Worm (Caenorhabditis elegans): ENCODE data around the gene cal-4.

Gene cal-4

ce11 chrIV:10521106-10521505 is at the start of gene cal-4:
TSS of gene cal-4 (plus strand) at chrIV:10521406.
- TF ChIP-seq lin-14 (GFP tag; optimal IDR thresholded peaks at IDR 0.05): peak; percentile 9
- no peak for TF ChIP-seq ceh-82 (tag; optimal IDR thresholded peaks at IDR 0.05)

DNA sequence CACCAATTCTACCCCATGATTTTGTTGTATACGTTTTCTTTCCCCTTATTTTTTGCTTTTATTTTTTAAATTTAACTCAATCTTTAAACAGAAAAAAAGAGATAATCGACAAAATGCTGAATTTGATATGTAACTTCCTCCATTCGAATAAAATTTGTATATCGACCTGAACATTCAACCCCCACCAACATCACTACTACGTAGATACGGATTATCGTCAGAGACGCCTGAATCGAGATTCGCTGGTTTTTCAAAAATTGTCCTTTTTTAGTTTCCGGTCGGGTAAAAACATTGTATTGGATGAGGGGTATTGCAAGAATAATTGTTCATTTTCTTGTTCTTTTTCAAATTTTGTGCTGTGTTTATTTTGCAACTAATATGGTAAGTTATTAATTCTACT is 48.7 kb upstream of the cal-4 start, which contains the start of gene bgnt-1.1:
Gene bgnt-1.1 (plus strand): TSS at position 301 of the 400 bp plus-strand sequence.
- no peak for TF ChIP-seq aly-2 (tag; optimal IDR thresholded peaks at IDR 0.05)

ce11 chrIV:10475234-10475633 is 46.0 kb upstream of the cal-4 start:
- TF ChIP-seq Y116A8C.19 (tag; optimal IDR thresholded peaks at IDR 0.05; ENCODE audit: borderline replicate concordance) (no peak), unc-62 (GFP tag; optimal IDR thresholded peaks at IDR 0.05) (no peak), nhr-19 (GFP tag; conservative IDR thresholded peaks at IDR 0.05) (no peak), fkh-10 (GFP tag; optimal IDR thresholded peaks at IDR 0.05) (no peak), tlp-1 (tag; optimal IDR thresholded peaks at IDR 0.05) (no peak), mdl-1 (tag; optimal IDR thresholded peaks at IDR 0.05) (no peak), fos-1 (tag; optimal IDR thresholded peaks at IDR 0.05) (no peak), snpc-4 (tag; optimal IDR thresholded peaks at IDR 0.05) (no peak), C34B4.2 (tag; optimal IDR thresholded peaks at IDR 0.05) (no peak), nhr-77 (tag; optimal IDR thresholded peaks at IDR 0.05) (no peak), pag-3 (tag; optimal IDR thresholded peaks at IDR 0.05; ENCODE audit: borderline replicate concordance, insufficient read depth) (no peak), lin-35 (GFP tag; optimal IDR thresholded peaks at IDR 0.05) (no peak), mab-9 (GFP tag; IDR thresholded peaks at IDR 0.05) (no peak), isw-1 (GFP tag; IDR thresholded peaks at IDR 0.05) (no peak), fkh-4 (tag; optimal IDR thresholded peaks at IDR 0.05; ENCODE audit: borderline replicate concordance) (no peak), lin-14 (GFP tag; optimal IDR thresholded peaks at IDR 0.05) (no peak), hlh-17 (GFP tag; optimal IDR thresholded peaks at IDR 0.05; ENCODE audit: borderline replicate concordance) (no peak), tbx-2 (tag; optimal IDR thresholded peaks at IDR 0.05) (no peak), nhr-76 (tag; optimal IDR thresholded peaks at IDR 0.05) (no peak), egl-13 (tag; optimal IDR thresholded peaks at IDR 0.05) (no peak)

DNA sequence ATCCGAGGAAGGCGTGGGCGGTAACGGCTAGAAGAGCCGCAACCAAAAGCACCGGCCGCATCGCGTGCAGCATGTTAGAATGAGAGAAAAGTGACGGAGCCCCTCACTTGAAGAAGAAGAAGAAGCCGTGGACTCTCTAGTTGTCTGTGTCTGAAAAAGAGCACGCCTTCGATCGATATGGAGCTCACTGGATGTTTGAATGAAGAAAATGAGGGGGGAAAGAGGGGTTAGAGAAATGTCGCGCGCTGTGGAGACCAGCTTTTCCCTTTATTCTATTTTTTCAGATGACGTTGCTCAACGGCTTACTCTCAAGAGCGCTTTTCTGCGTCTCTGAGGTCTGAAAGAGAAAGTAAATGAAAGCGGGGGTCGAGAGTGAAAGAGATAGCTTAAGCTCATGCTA is 39.5 kb upstream of the cal-4 start, which contains the start of gene egl-21:
Gene egl-21 (minus strand): TSS at position 150 of the 400 bp plus-strand sequence.
- TF ChIP-seq lin-13 (GFP tag; optimal IDR thresholded peaks at IDR 0.05) (peak; percentile 51), nhr-85 (tag) (no peak), ceh-82 (tag; optimal IDR thresholded peaks at IDR 0.05) (peak; percentile 35 to 65 (median 52)), zip-4 (GFP tag; optimal IDR thresholded peaks at IDR 0.05) (peak; percentile 7), lin-35 (GFP tag; optimal IDR thresholded peaks at IDR 0.05) (peak in 1 of 2 experiments; percentile 53), mef-2 (tag; optimal IDR thresholded peaks at IDR 0.05) (peak; percentile 59), snu-23 (GFP tag; optimal IDR thresholded peaks at IDR 0.05) (peak; percentile 56), F16B12.6 (tag; optimal IDR thresholded peaks at IDR 0.05) (no peak), swsn-7 (tag; optimal IDR thresholded peaks at IDR 0.05) (peak; percentile 73), egl-13 (tag; optimal IDR thresholded peaks at IDR 0.05) (peak; percentile 81), xbp-1 (tag; optimal IDR thresholded peaks at IDR 0.05) (peak; percentile 88), tbx-2 (tag; optimal IDR thresholded peaks at IDR 0.05) (peak; percentile 63), unc-98 (GFP tag; IDR thresholded peaks at IDR 0.05) (no peak), sox-4 (tag; optimal IDR thresholded peaks at IDR 0.05) (peak; percentile 23), pag-3 (tag; optimal IDR thresholded peaks at IDR 0.05; ENCODE audit: borderline replicate concordance, insufficient read depth) (no peak), lir-3 (tag; optimal IDR thresholded peaks at IDR 0.05; ENCODE audit: poor library complexity) (peak; percentile 42), dsc-1 (tag; optimal IDR thresholded peaks at IDR 0.05) (peak; percentile 55), mdl-1 (tag; optimal IDR thresholded peaks at IDR 0.05) (no peak), C16A3.4 (tag; optimal IDR thresholded peaks at IDR 0.05) (peak; percentile 6), efl-1 (optimal IDR thresholded peaks at IDR 0.05) (peak; percentile 36 to 45), efl-1 (GFP tag; optimal IDR thresholded peaks at IDR 0.05 in 1 of 2) (no peak), lin-14 (GFP tag; optimal IDR thresholded peaks at IDR 0.05) (peak; percentile 93), nhr-47 (tag; optimal IDR thresholded peaks at IDR 0.05) (peak; percentile 80), nhr-19 (GFP tag; conservative IDR thresholded peaks at IDR 0.05) (peak; percentile 15; the same call in 1 of the 2 replicates), skn-1 (tag; optimal IDR thresholded peaks at IDR 0.05) (peak; percentile 37), egl-27 (tag; optimal IDR thresholded peaks at IDR 0.05) (no peak), ceh-8 (GFP tag; optimal IDR thresholded peaks at IDR 0.05) (peak; percentile 0), unc-62 (GFP tag; optimal IDR thresholded peaks at IDR 0.05) (no peak), nhr-76 (tag; optimal IDR thresholded peaks at IDR 0.05) (no peak), ztf-11 (tag; optimal IDR thresholded peaks at IDR 0.05) (peak in 1 of 2 experiments; percentile 18), aha-1 (tag; optimal IDR thresholded peaks at IDR 0.05) (no peak), fkh-8 (tag; optimal IDR thresholded peaks at IDR 0.05) (peak; percentile 95), nhr-20 (tag; optimal IDR thresholded peaks at IDR 0.05) (no peak), snpc-4 (tag; optimal IDR thresholded peaks at IDR 0.05) (peak; percentile 10)
